Fruit fly (Drosophila melanogaster) whole organism, embryonic: ENCODE data around the gene Dyrk2.

Source experiments
- Atf-2 ChIP-seq: fragments of 200-800 bp; sonication (Bioruptor generic); optimal IDR thresholded peaks from 2 replicates; lab custom pipeline; 2016; ENCODE audit warnings: missing biosample characterization, missing genetic modification characterization
- B-H2 ChIP-seq: fragments of 200-800 bp; sonication (Bioruptor generic); optimal IDR thresholded peaks from 2 replicates; lab custom pipeline; 2018; ENCODE audit warnings: missing biosample characterization, mild to moderate bottlenecking, missing genetic modification characterization
- CG10321 ChIP-seq: fragments of 200-800 bp; sonication (Bioruptor generic); IDR thresholded peaks from 2 replicates; pipeline ENCODE4 v1.3.6; 2022; ENCODE audit warnings: missing biosample characterization, missing genetic modification characterization
- CG10543 ChIP-seq: fragments of 200-800 bp; sonication (Bioruptor generic); optimal IDR thresholded peaks from 3 replicates; lab custom pipeline; 2017; ENCODE audit warnings: missing biosample characterization, mild to moderate bottlenecking, missing genetic modification characterization, moderate library complexity
- CG10565 ChIP-seq: fragments of 200-800 bp; sonication (Bioruptor generic); optimal IDR thresholded peaks from 3 replicates; lab custom pipeline; 2016; ENCODE audit warnings: missing biosample characterization, mild to moderate bottlenecking, missing genetic modification characterization
- CG10654 ChIP-seq: fragments of 200-800 bp; sonication (Bioruptor generic); optimal IDR thresholded peaks from 2 replicates; lab custom pipeline; 2016; ENCODE audit warnings: missing biosample characterization, missing genetic modification characterization
- CG14014 ChIP-seq: fragments of 200-800 bp; sonication (Bioruptor generic); IDR thresholded peaks from 2 replicates; pipeline ENCODE4 v1.3.6; 2022; ENCODE audit warnings: missing biosample characterization, missing genetic modification characterization
- CG14667 ChIP-seq: fragments of 200-800 bp; sonication (Bioruptor generic); IDR thresholded peaks from 2 replicates; pipeline ENCODE4 v1.3.6; 2022; ENCODE audit warnings: missing biosample characterization, missing genetic modification characterization
- CG17385 ChIP-seq: fragments of 200-800 bp; sonication (Bioruptor generic); optimal IDR thresholded peaks from 3 replicates; lab custom pipeline; 2018; ENCODE audit warnings: missing biosample characterization, mild to moderate bottlenecking, missing genetic modification characterization
- CG17612 ChIP-seq: fragments of 200-800 bp; sonication (Bioruptor generic); IDR thresholded peaks from 2 replicates; pipeline ENCODE4 v1.3.6; 2022; ENCODE audit warnings: missing biosample characterization, missing genetic modification characterization
- CG17912 ChIP-seq: fragments of 200-800 bp; sonication (Bioruptor generic); optimal IDR thresholded peaks from 2 replicates; lab custom pipeline; 2018; ENCODE audit warnings: missing biosample characterization, mild to moderate bottlenecking, missing genetic modification characterization
- CG2889 ChIP-seq: fragments of 200-800 bp; sonication (Bioruptor generic); IDR thresholded peaks from 3 replicates; pipeline ENCODE4 v1.3.6; 2022; ENCODE audit warnings: missing biosample characterization, missing genetic modification characterization
- CG32532 ChIP-seq: fragments of 200-800 bp; sonication (Bioruptor generic); IDR thresholded peaks from 2 replicates; pipeline ENCODE4 v1.3.6; 2022; ENCODE audit warnings: missing biosample characterization, missing genetic modification characterization
- CG32767 ChIP-seq: fragments of 200-800 bp; sonication (Bioruptor generic); IDR thresholded peaks from 2 replicates; pipeline ENCODE4 v1.3.6; 2022; ENCODE audit warnings: missing biosample characterization, missing genetic modification characterization
- CG4328 ChIP-seq: fragments of 200-800 bp; sonication (Bioruptor generic); optimal IDR thresholded peaks from 3 replicates; lab custom pipeline; 2017; ENCODE audit warnings: missing biosample characterization, missing genetic modification reagents, missing genetic modification characterization
- CG4360 ChIP-seq: fragments of 200-800 bp; sonication (Bioruptor generic); IDR thresholded peaks from 2 replicates; pipeline ENCODE4 v1.3.6; 2022; ENCODE audit warnings: missing biosample characterization, missing genetic modification characterization
- CG4617 ChIP-seq: fragments of 200-800 bp; sonication (Bioruptor generic); optimal IDR thresholded peaks from 3 replicates; lab custom pipeline; 2016; ENCODE audit warnings: missing biosample characterization, missing genetic modification characterization, borderline replicate concordance
- CG4854 ChIP-seq: fragments of 200-800 bp; sonication (Bioruptor generic); optimal IDR thresholded peaks from 2 replicates; lab custom pipeline; 2016; ENCODE audit warnings: missing biosample characterization, missing genetic modification characterization, inconsistent platforms
- CG5953 ChIP-seq: fragments of 200-800 bp; sonication (Bioruptor generic); IDR thresholded peaks from 2 replicates; pipeline ENCODE4 v1.3.6; 2022; ENCODE audit warnings: missing biosample characterization, missing genetic modification characterization
- CG8924 ChIP-seq: fragments of 200-800 bp; optimal IDR thresholded peaks from 3 replicates; lab custom pipeline; 2019; ENCODE audit warnings: missing biosample characterization, mild to moderate bottlenecking, missing genetic modification characterization, moderate library complexity
- CG8944 ChIP-seq: fragments of 200-800 bp; sonication (Bioruptor generic); optimal IDR thresholded peaks from 3 replicates; lab custom pipeline; 2016; ENCODE audit warnings: missing biosample characterization, missing genetic modification characterization
- CG9437 ChIP-seq: fragments of 200-800 bp; sonication (Bioruptor generic); optimal IDR thresholded peaks from 2 replicates; lab custom pipeline; 2018; ENCODE audit warnings: missing biosample characterization, mild to moderate bottlenecking, missing genetic modification characterization
- Dad ChIP-seq: fragments of 200-800 bp; sonication (Bioruptor generic); optimal IDR thresholded peaks from 3 replicates; lab custom pipeline; 2016; ENCODE audit warnings: missing biosample characterization, missing genetic modification characterization
- Gsc ChIP-seq: fragments of 200-800 bp; sonication (Bioruptor generic); IDR thresholded peaks from 2 replicates; pipeline ENCODE4 v1.3.6; 2022; ENCODE audit warnings: missing biosample characterization, missing genetic modification characterization
- Hr51 ChIP-seq, 2 experiments: fragments of 200-800 bp; sonication (Bioruptor generic); optimal IDR thresholded peaks; 2 replicates in 1 of 2; 3 replicates in 1 of 2; lab custom pipeline; 2016 to 2018; ENCODE audit warnings: missing biosample characterization in 2 of 2, missing genetic modification characterization in 2 of 2, mild to moderate bottlenecking in 1 of 2, moderate library complexity in 1 of 2
- Nf-YB ChIP-seq: fragments of 200-800 bp; sonication (Bioruptor generic); optimal IDR thresholded peaks from 3 replicates; lab custom pipeline; 2019; ENCODE audit warnings: missing biosample characterization, mild to moderate bottlenecking, missing genetic modification characterization, moderate library complexity
- NfI ChIP-seq: fragments of 200-800 bp; sonication (Bioruptor generic); optimal IDR thresholded peaks from 3 replicates; lab custom pipeline; 2018; ENCODE audit warnings: missing biosample characterization, mild to moderate bottlenecking, missing genetic modification characterization, moderate library complexity
- Rfx ChIP-seq: fragments of 200-800 bp; sonication (Bioruptor generic); IDR thresholded peaks from 2 replicates; pipeline ENCODE4 v1.3.6; 2022; ENCODE audit warnings: missing biosample characterization, missing genetic modification characterization
- Side ChIP-seq: fragments of 200-800 bp; sonication (Bioruptor generic); optimal IDR thresholded peaks from 2 replicates; lab custom pipeline; 2016; ENCODE audit warnings: missing biosample characterization, missing genetic modification characterization
- Six4 ChIP-seq: fragments of 200-800 bp; sonication (Bioruptor generic); optimal IDR thresholded peaks from 2 replicates; lab custom pipeline; 2016; ENCODE audit warnings: missing biosample characterization, missing genetic modification characterization
- Usf ChIP-seq: fragments of 200-800 bp; sonication (Bioruptor generic); optimal IDR thresholded peaks from 2 replicates; lab custom pipeline; 2017; ENCODE audit warnings: missing genotype, missing biosample characterization, missing genetic modification characterization
- Vsx1 ChIP-seq: fragments of 200-800 bp; sonication (Bioruptor generic); optimal IDR thresholded peaks from 2 replicates; lab custom pipeline; 2017; ENCODE audit warnings: missing biosample characterization, mild to moderate bottlenecking, missing genetic modification characterization, missing genetic modification reagents
- cg ChIP-seq: fragments of 200-800 bp; sonication (Bioruptor generic); optimal IDR thresholded peaks from 3 replicates; lab custom pipeline; 2019; ENCODE audit warnings: missing biosample characterization, mild to moderate bottlenecking, missing genetic modification characterization, moderate library complexity
- cwo ChIP-seq: fragments of 200-800 bp; sonication (Bioruptor generic); optimal IDR thresholded peaks from 3 replicates; lab custom pipeline; 2017; ENCODE audit warnings: missing biosample characterization, missing genetic modification characterization, mild to moderate bottlenecking, moderate library complexity, missing genetic modification reagents
- fd64A ChIP-seq: fragments of 200-800 bp; sonication (Bioruptor generic); optimal IDR thresholded peaks from 3 replicates; lab custom pipeline; 2018; ENCODE audit warnings: missing biosample characterization, mild to moderate bottlenecking, missing genetic modification characterization
- gce ChIP-seq: fragments of 200-800 bp; sonication (Bioruptor generic); IDR thresholded peaks from 3 replicates; pipeline ENCODE4 v1.3.6; 2022; ENCODE audit warnings: missing biosample characterization, missing genetic modification characterization
- grn ChIP-seq: fragments of 200-800 bp; sonication (Bioruptor generic); optimal IDR thresholded peaks from 3 replicates; lab custom pipeline; 2017; ENCODE audit warnings: missing biosample characterization, missing genetic modification characterization
- hkb ChIP-seq, 2 experiments: fragments of 200-800 bp in 1 of 2; fragments of >200 bp in 1 of 2; sonication (Bioruptor generic) in 1 of 2; IDR thresholded peaks in 1 of 2; optimal IDR thresholded peaks in 1 of 2; 2 replicates each; pipeline versions ENCODE4 v1.3.6 to Lab custom; 2017 to 2022; ENCODE audit warnings: missing biosample characterization in 1 of 2, missing genetic modification characterization in 1 of 2
- ind ChIP-seq: fragments of 200-800 bp; sonication (Bioruptor generic); optimal IDR thresholded peaks from 3 replicates; lab custom pipeline; 2016; ENCODE audit warnings: missing biosample characterization, missing genetic modification characterization
- knrl ChIP-seq: fragments of 200-800 bp; sonication (Bioruptor generic); IDR thresholded peaks from 3 replicates; pipeline ENCODE4 v1.3.6; 2022; ENCODE audit warnings: missing biosample characterization, missing genetic modification characterization; ENCODE audit not compliant: partially characterized antibody
- pb ChIP-seq: fragments of 200-800 bp; sonication (Bioruptor generic); optimal IDR thresholded peaks from 3 replicates; lab custom pipeline; 2016; ENCODE audit warnings: missing biosample characterization, missing genetic modification characterization
- pho ChIP-seq: fragments of 200-800 bp; sonication (Bioruptor generic); optimal IDR thresholded peaks from 2 replicates; lab custom pipeline; 2016; ENCODE audit warnings: missing biosample characterization, missing genetic modification characterization
- ssp ChIP-seq: fragments of 200-800 bp; sonication (Bioruptor generic); IDR thresholded peaks from 2 replicates; pipeline ENCODE4 v1.3.6; 2022; ENCODE audit warnings: missing biosample characterization, missing genetic modification characterization
- tll ChIP-seq, 2 experiments: fragments of 200-800 bp in 1 of 2; fragments of >200 bp in 1 of 2; sonication (Bioruptor generic) in 1 of 2; optimal IDR thresholded peaks; 2 replicates each; lab custom pipeline; 2017 to 2019; ENCODE audit warnings: missing biosample characterization in 2 of 2, missing genetic modification characterization in 2 of 2, mild to moderate bottlenecking in 1 of 2, moderate library complexity in 1 of 2
- trh ChIP-seq: fragments of 200-800 bp; sonication (Bioruptor generic); optimal IDR thresholded peaks from 2 replicates; lab custom pipeline; 2016; ENCODE audit warnings: missing biosample characterization, missing genetic modification characterization
- tup ChIP-seq: fragments of 200-800 bp; sonication (Bioruptor generic); optimal IDR thresholded peaks from 2 replicates; lab custom pipeline; 2016; ENCODE audit warnings: missing biosample characterization, mild to moderate bottlenecking, missing genetic modification characterization, moderate library complexity
- vnd ChIP-seq: fragments of 200-800 bp; sonication (Bioruptor generic); IDR thresholded peaks from 3 replicates; pipeline ENCODE4 v1.3.6; 2022; ENCODE audit warnings: missing biosample characterization, missing genetic modification characterization; ENCODE audit not compliant: partially characterized antibody
- zf30C ChIP-seq: fragments of 200-800 bp; sonication (Bioruptor generic); optimal IDR thresholded peaks from 3 replicates; lab custom pipeline; 2018; ENCODE audit warnings: missing biosample characterization, mild to moderate bottlenecking, missing genetic modification characterization

Gene Dyrk2

dm6 chr2L:14233896-14234626, at the start of gene Dyrk2 (continued):
- TF ChIP-seq CG9437 (GFP tag; lab: Kevin White, UChicago) (peak; percentile 60), cwo (GFP tag; lab: Kevin White, UChicago) (peak; percentile 45), CG4328 (GFP tag; lab: Kevin White, UChicago) (peak; percentile 42), CG14667 (no peak), CG4854 (GFP tag; lab: Kevin White, UChicago) (no peak), Dad (GFP tag; lab: Kevin White, UChicago) (peak; percentile 10), cg (no peak), CG32532 (GFP tag; lab: Robert Waterston, UW) (peak; percentile 58), CG5953 (GFP tag; lab: Robert Waterston, UW) (no peak; the same call in 1 of the 2 replicates), CG4617 (no peak), CG2889 (GFP tag; lab: Robert Waterston, UW) (no peak), vnd (no peak), Hr51 (GFP tag; optimal IDR thresholded peaks at IDR 0.05; lab: Kevin White, UChicago) (peak in 1 of 2 experiments; percentile 40), trh (GFP tag; lab: Kevin White, UChicago) (no peak), CG8924 (tag; lab: Kevin White, UChicago) (peak; percentile 52), CG17385 (peak; percentile 18), CG10543 (GFP tag; lab: Kevin White, UChicago) (peak; percentile 88), ind (peak; percentile 33), CG17612 (GFP tag; lab: Robert Waterston, UW) (no peak), grn (GFP tag; lab: Kevin White, UChicago) (no peak), CG4360 (GFP tag; lab: Robert Waterston, UW) (0 out of 2 replicates have a peak, but pooled peaks have one; percentile 30), Six4 (GFP tag; lab: Kevin White, UChicago) (no peak), Usf (GFP tag; lab: Kevin White, UChicago) (no peak), hkb (optimal IDR thresholded peaks at IDR 0.05; lab: Kevin White, UChicago) (no peak), hkb (GFP tag; IDR thresholded peaks at IDR 0.05; lab: Robert Waterston, UW) (peak; percentile 69), Nf-YB (peak; percentile 37), CG10654 (no peak), Rfx (GFP tag; lab: Robert Waterston, UW) (peak; percentile 63), Atf-2 (GFP tag; lab: Kevin White, UChicago) (no peak), ssp (GFP tag; lab: Robert Waterston, UW) (no peak), Gsc (GFP tag; lab: Robert Waterston, UW) (no peak), CG14014 (0 out of 2 replicates have a peak, but pooled peaks have one; percentile 51), Side (GFP tag; lab: Kevin White, UChicago) (peak; percentile 19), CG17912 (GFP tag; lab: Kevin White, UChicago) (no peak), fd64A (GFP tag; lab: Kevin White, UChicago) (no peak), NfI (GFP tag; lab: Kevin White, UChicago) (peak; percentile 35), zf30C (GFP tag; lab: Kevin White, UChicago) (peak; percentile 21), Vsx1 (GFP tag; lab: Kevin White, UChicago) (peak; percentile 70), knrl (GFP tag; lab: Robert Waterston, UW) (no peak; the same call in 2 of the 3 replicates), gce (GFP tag; lab: Robert Waterston, UW) (peak; percentile 57; the same call in 1 of the 3 replicates), B-H2 (GFP tag; lab: Kevin White, UChicago) (no peak), CG10321 (no peak; the same call in 1 of the 2 replicates), tup (GFP tag; lab: Kevin White, UChicago) (no peak), pb (GFP tag; lab: Kevin White, UChicago) (no peak), CG8944 (no peak), tll (GFP tag; optimal IDR thresholded peaks at IDR 0.05; lab: Kevin White, UChicago) (no peak), CG32767 (GFP tag; lab: Robert Waterston, UW) (0 out of 2 replicates have a peak, but pooled peaks have one; percentile 27), CG10565 (no peak), pho (GFP tag; lab: Kevin White, UChicago) (peak; percentile 5)
